Fruit fly (Drosophila melanogaster) whole organism, embryonic: ENCODE measurements around the gene CG43165.

Experiments used
- Adf1 ChIP-seq: fragments of 200-800 bp; sonication (Bioruptor generic); IDR thresholded peaks from 2 replicates; pipeline ENCODE4 v1.3.6; 2022; ENCODE audit warnings: missing biosample characterization, missing genetic modification characterization
- Atf6 ChIP-seq: fragments of 200-800 bp; sonication (Bioruptor generic); IDR thresholded peaks from 2 replicates; pipeline ENCODE4 v1.3.6; 2022; ENCODE audit warnings: missing biosample characterization, missing genetic modification characterization
- Bgb ChIP-seq: fragments of 200-800 bp; sonication (Bioruptor generic); IDR thresholded peaks from 2 replicates; pipeline ENCODE4 v1.3.6; 2022; ENCODE audit warnings: missing biosample characterization, missing genetic modification characterization; ENCODE audit not compliant: partially characterized antibody
- Bteb2 ChIP-seq: fragments of 200-800 bp; sonication (Bioruptor generic); optimal IDR thresholded peaks from 2 replicates; lab custom pipeline; 2016; ENCODE audit warnings: missing biosample characterization, missing genetic modification characterization
- CG10209 ChIP-seq: fragments of 200-800 bp; sonication (Bioruptor generic); optimal IDR thresholded peaks from 3 replicates; lab custom pipeline; 2017; ENCODE audit warnings: missing biosample characterization, mild to moderate bottlenecking, missing genetic modification characterization, missing genetic modification reagents
- CG12071 ChIP-seq: fragments of 200-800 bp; sonication (Bioruptor generic); optimal IDR thresholded peaks from 3 replicates; lab custom pipeline; 2018; ENCODE audit warnings: missing biosample characterization, mild to moderate bottlenecking, missing genetic modification characterization
- CG14965 ChIP-seq: fragments of 200-800 bp; sonication (Bioruptor generic); optimal IDR thresholded peaks from 2 replicates; lab custom pipeline; 2016; ENCODE audit warnings: missing biosample characterization, missing genetic modification characterization, borderline replicate concordance
- CG15073 ChIP-seq: fragments of 200-800 bp; sonication (Bioruptor generic); optimal IDR thresholded peaks from 2 replicates; lab custom pipeline; 2016; ENCODE audit warnings: missing biosample characterization, missing genetic modification characterization
- CG17829 ChIP-seq: fragments of 200-800 bp; optimal IDR thresholded peaks from 2 replicates; lab custom pipeline; 2019; ENCODE audit warnings: missing biosample characterization, mild to moderate bottlenecking, missing genetic modification characterization, moderate library complexity
- CG18011 ChIP-seq: fragments of 200-800 bp; sonication (Bioruptor generic); optimal IDR thresholded peaks from 2 replicates; lab custom pipeline; 2017; ENCODE audit warnings: missing biosample characterization, missing genetic modification characterization, mild to moderate bottlenecking, moderate library complexity, missing genotype
- CG1832 ChIP-seq: fragments of 200-800 bp; sonication (Bioruptor generic); optimal IDR thresholded peaks from 2 replicates; lab custom pipeline; 2017; ENCODE audit warnings: missing biosample characterization, mild to moderate bottlenecking, missing genetic modification characterization, inconsistent platforms
- CG18619 ChIP-seq: fragments of 200-800 bp; sonication (Bioruptor generic); optimal IDR thresholded peaks from 3 replicates; lab custom pipeline; 2017; ENCODE audit warnings: missing biosample characterization, mild to moderate bottlenecking, missing genetic modification characterization
- CG2116 ChIP-seq: fragments of 200-800 bp; sonication (Bioruptor generic); optimal IDR thresholded peaks from 3 replicates; lab custom pipeline; 2018; ENCODE audit warnings: missing biosample characterization, mild to moderate bottlenecking, missing genetic modification characterization
- CG2120 ChIP-seq: fragments of 200-800 bp; sonication (Bioruptor generic); optimal IDR thresholded peaks from 3 replicates; lab custom pipeline; 2016; ENCODE audit warnings: missing biosample characterization, missing genetic modification characterization
- CG2199 ChIP-seq: fragments of 200-800 bp; sonication (Bioruptor generic); IDR thresholded peaks from 3 replicates; pipeline ENCODE4 v1.3.6; 2022; ENCODE audit warnings: missing biosample characterization, missing genetic modification characterization
- CG30403 ChIP-seq: fragments of 200-800 bp; sonication (Bioruptor generic); optimal IDR thresholded peaks from 3 replicates; lab custom pipeline; 2016; ENCODE audit warnings: missing biosample characterization, missing genetic modification characterization
- CG3838 ChIP-seq: fragments of 200-800 bp; sonication (Bioruptor generic); optimal IDR thresholded peaks from 3 replicates; lab custom pipeline; 2016; ENCODE audit warnings: missing biosample characterization, missing genetic modification characterization
- CG6683 ChIP-seq: fragments of 200-800 bp; sonication (Bioruptor generic); optimal IDR thresholded peaks from 2 replicates; lab custom pipeline; 2017; ENCODE audit warnings: missing biosample characterization, mild to moderate bottlenecking, missing genetic modification characterization, missing genetic modification reagents
- CG6791 ChIP-seq: fragments of 200-800 bp; sonication (Bioruptor generic); IDR thresholded peaks from 3 replicates; pipeline ENCODE4 v1.3.6; 2022; ENCODE audit warnings: missing biosample characterization, missing genetic modification characterization; ENCODE audit not compliant: partially characterized antibody
- CG8765 ChIP-seq: fragments of 200-800 bp; sonication (Bioruptor generic); IDR thresholded peaks from 2 replicates; pipeline ENCODE4 v1.3.6; 2022; ENCODE audit warnings: missing biosample characterization, missing genetic modification characterization
- CG9932 ChIP-seq: fragments of 200-800 bp; sonication (Bioruptor generic); IDR thresholded peaks from 2 replicates; pipeline ENCODE4 v1.3.6; 2022; ENCODE audit warnings: missing biosample characterization, missing genetic modification characterization
- CTCF ChIP-seq: fragments of 200-800 bp; sonication (Bioruptor generic); optimal IDR thresholded peaks from 2 replicates; lab custom pipeline; 2017; ENCODE audit warnings: missing biosample characterization, mild to moderate bottlenecking, missing genetic modification characterization, moderate library complexity
- CrebB ChIP-seq: fragments of 200-800 bp; sonication (Bioruptor generic); optimal IDR thresholded peaks from 3 replicates; lab custom pipeline; 2018; ENCODE audit warnings: missing biosample characterization, mild to moderate bottlenecking, missing genetic modification characterization
- D ChIP-seq, 2 experiments: fragments of 200-800 bp in 1 of 2; fragments of >200 bp in 1 of 2; sonication (Bioruptor generic) in 1 of 2; optimal IDR thresholded peaks; 2 replicates in 1 of 2; 3 replicates in 1 of 2; lab custom pipeline; 2017; ENCODE audit warnings: mild to moderate bottlenecking in 1 of 2, missing biosample characterization in 1 of 2, missing genetic modification characterization in 1 of 2, missing genetic modification reagents in 1 of 2
- Dek ChIP-seq: fragments of 200-800 bp; sonication (Bioruptor generic); optimal IDR thresholded peaks from 3 replicates; lab custom pipeline; 2019; ENCODE audit warnings: missing biosample characterization, mild to moderate bottlenecking, missing genetic modification characterization, moderate library complexity
- Hmr ChIP-seq: fragments of 200-800 bp; sonication (Bioruptor generic); optimal IDR thresholded peaks from 3 replicates; lab custom pipeline; 2017; ENCODE audit warnings: mild to moderate bottlenecking, missing biosample characterization, missing genetic modification reagents, missing genetic modification characterization
- Hsf ChIP-seq: fragments of 200-800 bp; sonication (Bioruptor generic); optimal IDR thresholded peaks from 3 replicates; lab custom pipeline; 2016; ENCODE audit warnings: missing biosample characterization, missing genetic modification characterization
- Lim3 ChIP-seq: fragments of 200-800 bp; sonication (Bioruptor generic); IDR thresholded peaks from 2 replicates; pipeline ENCODE4 v1.3.6; 2022; ENCODE audit warnings: missing biosample characterization, missing genetic modification characterization
- Oli ChIP-seq: fragments of 200-800 bp; sonication (Bioruptor generic); optimal IDR thresholded peaks from 2 replicates; lab custom pipeline; 2018; ENCODE audit warnings: missing biosample characterization, mild to moderate bottlenecking, missing genetic modification characterization, moderate library complexity
- Sry-δ ChIP-seq: fragments of 200-800 bp; sonication (Bioruptor generic); optimal IDR thresholded peaks from 2 replicates; lab custom pipeline; 2016; ENCODE audit warnings: missing biosample characterization, missing genetic modification characterization
- Ssrp ChIP-seq: fragments of 200-800 bp; sonication (Bioruptor generic); optimal IDR thresholded peaks from 2 replicates; lab custom pipeline; 2018; ENCODE audit warnings: missing biosample characterization, mild to moderate bottlenecking, missing genetic modification characterization, moderate library complexity
- Trl ChIP-seq, 3 experiments: fragments of >200 bp in 2 of 3; fragments of 200-800 bp in 1 of 3; sonication (Bioruptor generic) in 1 of 3; optimal IDR thresholded peaks; 2 replicates in 1 of 3; 3 replicates in 2 of 3; lab custom pipeline; 2016 to 2017; ENCODE audit warnings: missing biosample characterization in 1 of 3, missing genetic modification characterization in 1 of 3
- az2 ChIP-seq: fragments of 200-800 bp; sonication (Bioruptor generic); optimal IDR thresholded peaks from 3 replicates; lab custom pipeline; 2016; ENCODE audit warnings: missing biosample characterization, missing genetic modification characterization
- bbx ChIP-seq: fragments of 200-800 bp; sonication (Bioruptor generic); IDR thresholded peaks from 2 replicates; pipeline ENCODE4 v1.3.6; 2022; ENCODE audit warnings: missing biosample characterization, missing genetic modification characterization; ENCODE audit not compliant: partially characterized antibody
- corto ChIP-seq: fragments of 200-800 bp; sonication (Bioruptor generic); optimal IDR thresholded peaks from 2 replicates; lab custom pipeline; 2016; ENCODE audit warnings: missing biosample characterization, mild to moderate bottlenecking, missing genetic modification characterization, moderate library complexity
- crc ChIP-seq: fragments of 200-800 bp; sonication (Bioruptor generic); optimal IDR thresholded peaks from 2 replicates; lab custom pipeline; 2016; ENCODE audit warnings: missing biosample characterization, missing genetic modification characterization
- esg ChIP-seq: fragments of 200-800 bp; sonication (Bioruptor generic); conservative IDR thresholded peaks from 2 replicates; pipeline ENCODE4 v1.3.6; 2022; ENCODE audit warnings: missing biosample characterization, missing genetic modification characterization
- fd102C ChIP-seq: fragments of 200-800 bp; sonication (Bioruptor generic); optimal IDR thresholded peaks from 2 replicates; lab custom pipeline; 2018; ENCODE audit warnings: missing biosample characterization, mild to moderate bottlenecking, missing genetic modification characterization, moderate library complexity
- gcm ChIP-seq: fragments of 200-800 bp; sonication (Bioruptor generic); optimal IDR thresholded peaks from 2 replicates; lab custom pipeline; 2019; ENCODE audit warnings: missing biosample characterization, mild to moderate bottlenecking, missing genetic modification characterization, moderate library complexity
- grau ChIP-seq: fragments of 200-800 bp; optimal IDR thresholded peaks from 3 replicates; lab custom pipeline; 2019; ENCODE audit warnings: missing biosample characterization, mild to moderate bottlenecking, missing genetic modification characterization, moderate library complexity
- lab ChIP-seq: fragments of 200-800 bp; sonication (Bioruptor generic); optimal IDR thresholded peaks from 3 replicates; lab custom pipeline; 2017; ENCODE audit warnings: missing biosample characterization, missing genetic modification characterization, mild to moderate bottlenecking, moderate library complexity, missing genetic modification reagents
- lbe ChIP-seq: fragments of 200-800 bp; sonication (Bioruptor generic); optimal IDR thresholded peaks from 2 replicates; lab custom pipeline; 2016; ENCODE audit warnings: missing biosample characterization, mild to moderate bottlenecking, missing genetic modification characterization
- lilli ChIP-seq: fragments of 200-800 bp; sonication (Bioruptor generic); optimal IDR thresholded peaks from 3 replicates; lab custom pipeline; 2016; ENCODE audit warnings: missing biosample characterization, missing genetic modification characterization
- luna ChIP-seq: fragments of 200-800 bp; sonication (Bioruptor generic); optimal IDR thresholded peaks from 2 replicates; lab custom pipeline; 2016; ENCODE audit warnings: missing biosample characterization, missing genetic modification characterization
- org-1 ChIP-seq: fragments of 200-800 bp; sonication (Bioruptor generic); optimal IDR thresholded peaks from 2 replicates; lab custom pipeline; 2017; ENCODE audit warnings: missing biosample characterization, missing genetic modification characterization
- p53 ChIP-seq: fragments of 200-800 bp; sonication (Bioruptor generic); optimal IDR thresholded peaks from 2 replicates; lab custom pipeline; 2016; ENCODE audit warnings: missing biosample characterization, missing genetic modification characterization
- pfk ChIP-seq: fragments of 200-800 bp; sonication (Bioruptor generic); optimal IDR thresholded peaks from 2 replicates; lab custom pipeline; 2018; ENCODE audit warnings: missing biosample characterization, mild to moderate bottlenecking, missing genetic modification characterization, moderate library complexity
- sens-2 ChIP-seq: fragments of 200-800 bp; sonication (Bioruptor generic); IDR thresholded peaks from 2 replicates; pipeline ENCODE4 v1.3.6; 2022; ENCODE audit warnings: missing biosample characterization, missing genetic modification characterization
- stc ChIP-seq: fragments of 200-800 bp; sonication (Bioruptor generic); IDR thresholded peaks from 2 replicates; pipeline ENCODE4 v1.3.6; 2022; ENCODE audit warnings: missing biosample characterization, missing genetic modification characterization
- tap ChIP-seq: fragments of 200-800 bp; optimal IDR thresholded peaks from 3 replicates; lab custom pipeline; 2019; ENCODE audit warnings: missing biosample characterization, mild to moderate bottlenecking, missing genetic modification characterization, moderate library complexity

Gene CG43165

dm6 chr2L:3719414-3719959, 24.7 kb upstream of the CG43165 start (continued):
- TF ChIP-seq CG1832 (GFP tag; lab: Kevin White, UChicago) (no peak), fd102C (GFP tag; lab: Kevin White, UChicago) (no peak), bbx (no peak), luna (GFP tag; lab: Kevin White, UChicago) (no peak), CrebB (tag; lab: Kevin White, UChicago) (no peak), Bteb2 (no peak), CG6791 (no peak), lbe (GFP tag; lab: Kevin White, UChicago) (no peak), p53 (GFP tag; lab: Kevin White, UChicago) (no peak), tap (peak; percentile 17), crc (GFP tag; lab: Kevin White, UChicago) (no peak), Sry-δ (GFP tag; lab: Kevin White, UChicago) (no peak), CG3838 (GFP tag; lab: Kevin White, UChicago) (no peak), lab (no peak), Atf6 (GFP tag; lab: Robert Waterston, UW) (peak; percentile 70), CG2120 (GFP tag; lab: Kevin White, UChicago) (peak; percentile 46), CG10209 (GFP tag; lab: Kevin White, UChicago) (no peak), sens-2 (no peak), CG18011 (GFP tag; lab: Kevin White, UChicago) (no peak), CTCF (GFP tag; lab: Kevin White, UChicago) (peak; percentile 35), stc (GFP tag; lab: Robert Waterston, UW) (no peak), CG6683 (no peak), D (optimal IDR thresholded peaks at IDR 0.05; lab: Kevin White, UChicago) (no peak), D (GFP tag; optimal IDR thresholded peaks at IDR 0.05; lab: Kevin White, UChicago) (no peak), org-1 (GFP tag; lab: Kevin White, UChicago) (peak; percentile 0), pfk (GFP tag; lab: Kevin White, UChicago) (no peak), Bgb (GFP tag; lab: Robert Waterston, UW) (no peak), az2 (GFP tag; lab: Kevin White, UChicago) (no peak), CG2199 (GFP tag; lab: Robert Waterston, UW) (no peak), CG17829 (no peak), CG12071 (GFP tag; lab: Kevin White, UChicago) (peak; percentile 23), Lim3 (GFP tag; lab: Robert Waterston, UW) (no peak), Dek (tag; lab: Kevin White, UChicago) (no peak), CG8765 (GFP tag; lab: Robert Waterston, UW) (no peak), lilli (GFP tag; lab: Kevin White, UChicago) (peak; percentile 23), Trl (optimal IDR thresholded peaks at IDR 0.05; lab: Kevin White, UChicago) (no peak), Trl (GFP tag; optimal IDR thresholded peaks at IDR 0.05; lab: Kevin White, UChicago) (no peak), Hmr (no peak), CG18619 (GFP tag; lab: Kevin White, UChicago) (peak; percentile 8), esg (GFP tag; lab: Robert Waterston, UW) (no peak), Adf1 (GFP tag; lab: Robert Waterston, UW) (no peak), CG9932 (no peak), Ssrp (peak; percentile 7), corto (GFP tag; lab: Kevin White, UChicago) (no peak), CG30403 (GFP tag; lab: Kevin White, UChicago) (peak; percentile 13), gcm (GFP tag; lab: Kevin White, UChicago) (no peak), grau (no peak), Hsf (peak; percentile 3), Oli (tag; lab: Kevin White, UChicago) (peak; percentile 41), CG14965 (GFP tag; lab: Kevin White, UChicago) (no peak), CG2116 (GFP tag; lab: Kevin White, UChicago) (no peak), CG15073 (no peak)
